Worm (Caenorhabditis elegans): ENCODE measurements around the gene Y57G11A.5.
"Not testable (repeated sequence)": the region's sequence is repeated elsewhere in the genome, so short reads cannot be mapped to it uniquely, and the experiment has no call there.

The Y57G11A.5 gene

ce11 chrIV:14512405-14512804 lies at the start of gene Y57G11A.5:
TSS of gene Y57G11A.5 (minus strand) at chrIV:14512505.
- TF ChIP-seq W03F9.2 (tag; optimal IDR thresholded peaks at IDR 0.05) (no peak), dao-5 (tag; optimal IDR thresholded peaks at IDR 0.05) (no peak), him-1 (tag; optimal IDR thresholded peaks at IDR 0.05) (no peak)

ce11 chrIV:14561677-14562076 lies 49.4 kb upstream of the Y57G11A.5 start:
- TF ChIP-seq him-1 (tag; optimal IDR thresholded peaks at IDR 0.05) (no peak), W03F9.2 (tag; optimal IDR thresholded peaks at IDR 0.05) (no peak), dao-5 (tag; optimal IDR thresholded peaks at IDR 0.05) (no peak)

- TF ChIP-seq dao-5 (tag; optimal IDR thresholded peaks at IDR 0.05), result no peak
- TF ChIP-seq him-1 (tag; optimal IDR thresholded peaks at IDR 0.05), result no peak
- no peak for TF ChIP-seq W03F9.2 (tag; optimal IDR thresholded peaks at IDR 0.05)
Observed at ce11 chrIV:14559267-14559666, 47.0 kb upstream of the Y57G11A.5 start.

- TF ChIP-seq W03F9.2 (tag; optimal IDR thresholded peaks at IDR 0.05) (no peak), him-1 (tag; optimal IDR thresholded peaks at IDR 0.05) (no peak), dao-5 (tag; optimal IDR thresholded peaks at IDR 0.05) (no peak)
Observed at ce11 chrIV:14557642-14558041, 45.3 kb upstream of the Y57G11A.5 start.

- no peak for TF ChIP-seq W03F9.2 (tag; optimal IDR thresholded peaks at IDR 0.05)
- no peak for TF ChIP-seq dao-5 (tag; optimal IDR thresholded peaks at IDR 0.05)
- TF ChIP-seq him-1 (tag; optimal IDR thresholded peaks at IDR 0.05), result no peak
Observed at ce11 chrIV:14554788-14555187, 42.5 kb upstream of the Y57G11A.5 start, which contains the start of gene Y57G11B.6. TSS of gene Y57G11B.6 (minus strand) at chrIV:14554888.

- TF ChIP-seq W03F9.2, him-1, dao-5 (tag; optimal IDR thresholded peaks at IDR 0.05): not testable (repeated sequence)
Observed at ce11 chrIV:14551870-14552269, 39.6 kb upstream of the Y57G11A.5 start, which contains the start of gene pals-30. TSS of gene pals-30 (minus strand) at chrIV:14551970.

- TF ChIP-seq him-1 (tag; optimal IDR thresholded peaks at IDR 0.05), result no peak
- no peak for TF ChIP-seq dao-5 (tag; optimal IDR thresholded peaks at IDR 0.05)
- no peak for TF ChIP-seq W03F9.2 (tag; optimal IDR thresholded peaks at IDR 0.05)
Observed at ce11 chrIV:14549308-14549707, 37.0 kb upstream of the Y57G11A.5 start, which contains the start of gene T27E7.9. TSS of gene T27E7.9 (minus strand) at chrIV:14549408.

- TF ChIP-seq W03F9.2 (tag; optimal IDR thresholded peaks at IDR 0.05) (no peak), him-1 (tag; optimal IDR thresholded peaks at IDR 0.05) (no peak)
Observed at ce11 chrIV:14547292-14547691, 35.0 kb upstream of the Y57G11A.5 start.

ce11 chrIV:14542517-14542916 lies 30.2 kb upstream of the Y57G11A.5 start, which contains the start of gene pals-29:
TSS of gene pals-29 (minus strand) at chrIV:14542617.
- TF ChIP-seq dao-5 (tag; optimal IDR thresholded peaks at IDR 0.05), result no peak
- no peak for TF ChIP-seq W03F9.2 (tag; optimal IDR thresholded peaks at IDR 0.05)

ce11 chrIV:14536911-14537310 lies 24.6 kb upstream of the Y57G11A.5 start, which contains the start of gene T27E7.5:
TSS of gene T27E7.5 (plus strand) at chrIV:14537163.
- TF ChIP-seq him-1 (tag; optimal IDR thresholded peaks at IDR 0.05) (no peak), dao-5 (tag; optimal IDR thresholded peaks at IDR 0.05) (no peak), W03F9.2 (tag; optimal IDR thresholded peaks at IDR 0.05) (no peak)

- TF ChIP-seq dao-5 (tag; optimal IDR thresholded peaks at IDR 0.05) (no peak), him-1 (tag; optimal IDR thresholded peaks at IDR 0.05) (no peak), W03F9.2 (tag; optimal IDR thresholded peaks at IDR 0.05) (no peak)
Observed at ce11 chrIV:14534967-14535366, 22.7 kb upstream of the Y57G11A.5 start, which contains the start of gene T27E7.4. TSS of gene T27E7.4 (minus strand) at chrIV:14535067.

- TF ChIP-seq W03F9.2 (tag; optimal IDR thresholded peaks at IDR 0.05) (no peak), dao-5 (tag; optimal IDR thresholded peaks at IDR 0.05) (no peak), him-1 (tag; optimal IDR thresholded peaks at IDR 0.05) (no peak)
Observed at ce11 chrIV:14532366-14532765, 20.1 kb upstream of the Y57G11A.5 start.

ce11 chrIV:14530031-14530430 lies 17.7 kb upstream of the Y57G11A.5 start:
- TF ChIP-seq dao-5 (tag; optimal IDR thresholded peaks at IDR 0.05) (no peak), him-1 (tag; optimal IDR thresholded peaks at IDR 0.05) (no peak), W03F9.2 (tag; optimal IDR thresholded peaks at IDR 0.05) (no peak)

ce11 chrIV:14528718-14529117 lies 16.4 kb upstream of the Y57G11A.5 start, which contains the start of gene T27E7.3:
TSS of gene T27E7.3 (plus strand) at chrIV:14529018.
- TF ChIP-seq W03F9.2 (tag; optimal IDR thresholded peaks at IDR 0.05), result no peak

- no peak for TF ChIP-seq W03F9.2 (tag; optimal IDR thresholded peaks at IDR 0.05)
- TF ChIP-seq dao-5 (tag; optimal IDR thresholded peaks at IDR 0.05), result no peak
- no peak for TF ChIP-seq him-1 (tag; optimal IDR thresholded peaks at IDR 0.05)
Observed at ce11 chrIV:14523568-14523967, 11.3 kb upstream of the Y57G11A.5 start, which contains the start of gene srh-63. TSS of gene srh-63 (plus strand) at chrIV:14523868.

All from whole organism, L4/young adult.